Fruit fly (Drosophila melanogaster) whole organism, embryonic: ENCODE measurements around the gene eIF3i.

ENCODE experiments used
- Bteb2 ChIP-seq: fragments of 200-800 bp; sonication (Bioruptor generic); optimal IDR thresholded peaks from 2 replicates; lab custom pipeline; 2016; ENCODE audit warnings: missing biosample characterization, missing genetic modification characterization
- CG12104 ChIP-seq: fragments of 200-800 bp; sonication (Bioruptor generic); optimal IDR thresholded peaks from 3 replicates; lab custom pipeline; 2016; ENCODE audit warnings: missing biosample characterization, missing genetic modification characterization
- CG1233 ChIP-seq: fragments of 200-800 bp; sonication (Bioruptor generic); optimal IDR thresholded peaks from 4 replicates; lab custom pipeline; 2018; ENCODE audit warnings: missing biosample characterization, mild to moderate bottlenecking, missing genetic modification characterization
- CG1603 ChIP-seq: fragments of 200-800 bp; sonication (Bioruptor generic); optimal IDR thresholded peaks from 2 replicates; lab custom pipeline; 2019; ENCODE audit warnings: missing biosample characterization, mild to moderate bottlenecking, missing genetic modification characterization, moderate library complexity
- CG16815 ChIP-seq: fragments of 200-800 bp; sonication (Bioruptor generic); optimal IDR thresholded peaks from 3 replicates; lab custom pipeline; 2017; ENCODE audit warnings: missing biosample characterization, mild to moderate bottlenecking, missing genetic modification characterization
- CG17328 ChIP-seq: fragments of 200-800 bp; sonication (Bioruptor generic); IDR thresholded peaks from 2 replicates; pipeline ENCODE4 v1.3.6; 2022; ENCODE audit warnings: missing biosample characterization, missing genetic modification characterization
- CG18262 ChIP-seq: fragments of 200-800 bp; optimal IDR thresholded peaks from 3 replicates; lab custom pipeline; 2019; ENCODE audit warnings: missing biosample characterization, mild to moderate bottlenecking, missing genetic modification characterization, moderate library complexity
- CG2116 ChIP-seq: fragments of 200-800 bp; sonication (Bioruptor generic); optimal IDR thresholded peaks from 3 replicates; lab custom pipeline; 2018; ENCODE audit warnings: missing biosample characterization, mild to moderate bottlenecking, missing genetic modification characterization
- CG3281 ChIP-seq: fragments of 200-800 bp; sonication (Bioruptor generic); optimal IDR thresholded peaks from 3 replicates; lab custom pipeline; 2017; ENCODE audit warnings: missing biosample characterization, mild to moderate bottlenecking, missing genetic modification characterization
- CG34422 ChIP-seq: fragments of 200-800 bp; sonication (Bioruptor generic); IDR thresholded peaks from 3 replicates; pipeline ENCODE4 v1.3.6; 2022; ENCODE audit warnings: missing biosample characterization, missing genetic modification characterization
- CG4328 ChIP-seq: fragments of 200-800 bp; sonication (Bioruptor generic); optimal IDR thresholded peaks from 3 replicates; lab custom pipeline; 2017; ENCODE audit warnings: missing biosample characterization, missing genetic modification reagents, missing genetic modification characterization
- CG6654 ChIP-seq: fragments of 200-800 bp; sonication (Bioruptor generic); optimal IDR thresholded peaks from 2 replicates; lab custom pipeline; 2017; ENCODE audit warnings: missing biosample characterization, mild to moderate bottlenecking, missing genetic modification characterization
- CG7786 ChIP-seq: fragments of 200-800 bp; sonication (Bioruptor generic); optimal IDR thresholded peaks from 2 replicates; lab custom pipeline; 2016; ENCODE audit warnings: missing biosample characterization, missing genetic modification characterization
- CG7839 ChIP-seq: fragments of 200-800 bp; sonication (Bioruptor generic); optimal IDR thresholded peaks from 3 replicates; lab custom pipeline; 2018; ENCODE audit warnings: missing biosample characterization, mild to moderate bottlenecking, missing genetic modification characterization, moderate library complexity
- Dll ChIP-seq: fragments of 200-800 bp; sonication (Bioruptor generic); IDR thresholded peaks from 4 replicates; pipeline ENCODE4 v1.3.6; 2022; ENCODE audit warnings: missing biosample characterization, missing genetic modification characterization; ENCODE audit not compliant: partially characterized antibody
- Ets65A ChIP-seq: fragments of 200-800 bp; sonication (Bioruptor generic); peaks from one replicate; lab custom pipeline; 2016; ENCODE audit warnings: missing biosample characterization, missing genetic modification characterization
- Hr51 ChIP-seq, 2 experiments: fragments of 200-800 bp; sonication (Bioruptor generic); optimal IDR thresholded peaks; 2 replicates in 1 of 2; 3 replicates in 1 of 2; lab custom pipeline; 2016 to 2018; ENCODE audit warnings: missing biosample characterization in 2 of 2, missing genetic modification characterization in 2 of 2, mild to moderate bottlenecking in 1 of 2, moderate library complexity in 1 of 2
- Lhr ChIP-seq: fragments of 200-800 bp; sonication (Bioruptor generic); optimal IDR thresholded peaks from 3 replicates; lab custom pipeline; 2017; ENCODE audit warnings: mild to moderate bottlenecking, missing biosample characterization, missing genetic modification reagents, missing genetic modification characterization
- Lim3 ChIP-seq: fragments of 200-800 bp; sonication (Bioruptor generic); IDR thresholded peaks from 2 replicates; pipeline ENCODE4 v1.3.6; 2022; ENCODE audit warnings: missing biosample characterization, missing genetic modification characterization
- Med ChIP-seq: fragments of 200-800 bp; sonication (Bioruptor generic); peaks from one replicate; lab custom pipeline; 2016; ENCODE audit warnings: missing biosample characterization, missing genetic modification characterization, mild to moderate bottlenecking, inconsistent platforms, moderate library complexity
- Meics ChIP-seq: fragments of 200-800 bp; sonication (Bioruptor generic); optimal IDR thresholded peaks from 2 replicates; lab custom pipeline; 2017; ENCODE audit warnings: missing biosample characterization, mild to moderate bottlenecking, missing genetic modification characterization
- Mes4 ChIP-seq: fragments of 200-800 bp; sonication (Bioruptor generic); optimal IDR thresholded peaks from 2 replicates; lab custom pipeline; 2016; ENCODE audit warnings: missing biosample characterization, missing genetic modification characterization
- Mrtf ChIP-seq: fragments of 200-800 bp; sonication (Bioruptor generic); IDR thresholded peaks from 3 replicates; pipeline ENCODE4 v1.3.6; 2022; ENCODE audit warnings: missing biosample characterization, missing genetic modification characterization
- Nf-YC ChIP-seq: fragments of 200-800 bp; optimal IDR thresholded peaks from 3 replicates; lab custom pipeline; 2019; ENCODE audit warnings: missing biosample characterization, mild to moderate bottlenecking, missing genetic modification characterization, moderate library complexity
- Oli ChIP-seq: fragments of 200-800 bp; sonication (Bioruptor generic); optimal IDR thresholded peaks from 2 replicates; lab custom pipeline; 2018; ENCODE audit warnings: missing biosample characterization, mild to moderate bottlenecking, missing genetic modification characterization, moderate library complexity
- Opbp ChIP-seq: fragments of 200-800 bp; sonication (Bioruptor generic); IDR thresholded peaks from 3 replicates; pipeline ENCODE4 v1.3.6; 2022; ENCODE audit warnings: missing biosample characterization, missing genetic modification characterization; ENCODE audit not compliant: partially characterized antibody
- PHDP ChIP-seq: fragments of 200-800 bp; sonication (Bioruptor generic); optimal IDR thresholded peaks from 3 replicates; lab custom pipeline; 2018; ENCODE audit warnings: missing biosample characterization, mild to moderate bottlenecking, missing genetic modification characterization, moderate library complexity
- Sox100B ChIP-seq: fragments of 200-800 bp; sonication (Bioruptor generic); optimal IDR thresholded peaks from 3 replicates; lab custom pipeline; 2018; ENCODE audit warnings: missing biosample characterization, mild to moderate bottlenecking, missing genetic modification characterization
- Ssrp ChIP-seq: fragments of 200-800 bp; sonication (Bioruptor generic); optimal IDR thresholded peaks from 2 replicates; lab custom pipeline; 2018; ENCODE audit warnings: missing biosample characterization, mild to moderate bottlenecking, missing genetic modification characterization, moderate library complexity
- ap ChIP-seq: fragments of 200-800 bp; sonication (Bioruptor generic); IDR thresholded peaks from 2 replicates; pipeline ENCODE4 v1.3.6; 2022; ENCODE audit warnings: missing biosample characterization, missing genetic modification characterization
- chinmo ChIP-seq: fragments of 200-800 bp; sonication (Bioruptor generic); IDR thresholded peaks from 4 replicates; pipeline ENCODE4 v1.3.6; 2022; ENCODE audit warnings: missing biosample characterization, missing genetic modification characterization; ENCODE audit not compliant: partially characterized antibody
- croc ChIP-seq: fragments of 200-800 bp; sonication (Bioruptor generic); conservative IDR thresholded peaks from 3 replicates; pipeline ENCODE4 v1.3.6; 2022; ENCODE audit warnings: missing biosample characterization, missing genetic modification characterization
- en ChIP-seq: fragments of 200-800 bp; sonication (Bioruptor generic); optimal IDR thresholded peaks from 2 replicates; lab custom pipeline; 2016; ENCODE audit warnings: missing biosample characterization, missing genetic modification characterization
- fd64A ChIP-seq: fragments of 200-800 bp; sonication (Bioruptor generic); optimal IDR thresholded peaks from 3 replicates; lab custom pipeline; 2018; ENCODE audit warnings: missing biosample characterization, mild to moderate bottlenecking, missing genetic modification characterization
- fd96Cb ChIP-seq: fragments of 200-800 bp; sonication (Bioruptor generic); optimal IDR thresholded peaks from 2 replicates; lab custom pipeline; 2018; ENCODE audit warnings: missing biosample characterization, mild to moderate bottlenecking, missing genetic modification characterization, moderate library complexity
- hkb ChIP-seq, 2 experiments: fragments of 200-800 bp in 1 of 2; fragments of >200 bp in 1 of 2; sonication (Bioruptor generic) in 1 of 2; IDR thresholded peaks in 1 of 2; optimal IDR thresholded peaks in 1 of 2; 2 replicates each; pipeline versions ENCODE4 v1.3.6 to Lab custom; 2017 to 2022; ENCODE audit warnings: missing biosample characterization in 1 of 2, missing genetic modification characterization in 1 of 2
- jigr1 ChIP-seq: fragments of 200-800 bp; sonication (Bioruptor generic); IDR thresholded peaks from 3 replicates; pipeline ENCODE4 v1.3.6; 2022; ENCODE audit warnings: missing biosample characterization, missing genetic modification characterization
- nerfin-2 ChIP-seq: fragments of 200-800 bp; sonication (Bioruptor generic); IDR thresholded peaks from 2 replicates; pipeline ENCODE4 v1.3.6; 2022; ENCODE audit warnings: missing biosample characterization, missing genetic modification characterization; ENCODE audit not compliant: partially characterized antibody
- nom ChIP-seq: fragments of 200-800 bp; sonication (Bioruptor generic); optimal IDR thresholded peaks from 2 replicates; lab custom pipeline; 2017; ENCODE audit warnings: missing biosample characterization, missing genetic modification characterization, mild to moderate bottlenecking, moderate library complexity, missing genetic modification reagents
- odd ChIP-seq: fragments of 200-800 bp; sonication (Bioruptor generic); optimal IDR thresholded peaks from 2 replicates; lab custom pipeline; 2017; ENCODE audit warnings: missing biosample characterization, mild to moderate bottlenecking, missing genetic modification characterization
- phol ChIP-seq: fragments of 200-800 bp; sonication (Bioruptor generic); optimal IDR thresholded peaks from 3 replicates; lab custom pipeline; 2018; ENCODE audit warnings: missing biosample characterization, mild to moderate bottlenecking, missing genetic modification characterization, moderate library complexity
- pnt ChIP-seq: fragments of 200-800 bp; sonication (Bioruptor generic); optimal IDR thresholded peaks from 3 replicates; lab custom pipeline; 2016; ENCODE audit warnings: missing biosample characterization, missing genetic modification characterization
- pros ChIP-seq: fragments of 200-800 bp; sonication (Bioruptor generic); optimal IDR thresholded peaks from 3 replicates; lab custom pipeline; 2019; ENCODE audit warnings: missing biosample characterization, mild to moderate bottlenecking, missing genetic modification characterization, moderate library complexity
- ro ChIP-seq: fragments of 200-800 bp; sonication (Bioruptor generic); IDR thresholded peaks from 2 replicates; pipeline ENCODE4 v1.3.6; 2022; ENCODE audit warnings: missing biosample characterization, missing genetic modification characterization
- slbo ChIP-seq: fragments of 200-800 bp; sonication (Bioruptor generic); IDR thresholded peaks from 2 replicates; pipeline ENCODE4 v1.3.6; 2022; ENCODE audit warnings: missing biosample characterization, missing genetic modification characterization
- sna ChIP-seq: fragments of 200-800 bp; sonication (Bioruptor generic); IDR thresholded peaks from 2 replicates; pipeline ENCODE4 v1.3.6; 2022; ENCODE audit warnings: missing biosample characterization, missing genetic modification characterization; ENCODE audit not compliant: partially characterized antibody
- stc ChIP-seq: fragments of 200-800 bp; sonication (Bioruptor generic); IDR thresholded peaks from 2 replicates; pipeline ENCODE4 v1.3.6; 2022; ENCODE audit warnings: missing biosample characterization, missing genetic modification characterization
- tio ChIP-seq: fragments of 200-800 bp; sonication (Bioruptor generic); optimal IDR thresholded peaks from 2 replicates; lab custom pipeline; 2017; ENCODE audit warnings: missing biosample characterization, missing genetic modification characterization, inconsistent platforms
- trh ChIP-seq: fragments of 200-800 bp; sonication (Bioruptor generic); optimal IDR thresholded peaks from 2 replicates; lab custom pipeline; 2016; ENCODE audit warnings: missing biosample characterization, missing genetic modification characterization

The eIF3i gene

DNA sequence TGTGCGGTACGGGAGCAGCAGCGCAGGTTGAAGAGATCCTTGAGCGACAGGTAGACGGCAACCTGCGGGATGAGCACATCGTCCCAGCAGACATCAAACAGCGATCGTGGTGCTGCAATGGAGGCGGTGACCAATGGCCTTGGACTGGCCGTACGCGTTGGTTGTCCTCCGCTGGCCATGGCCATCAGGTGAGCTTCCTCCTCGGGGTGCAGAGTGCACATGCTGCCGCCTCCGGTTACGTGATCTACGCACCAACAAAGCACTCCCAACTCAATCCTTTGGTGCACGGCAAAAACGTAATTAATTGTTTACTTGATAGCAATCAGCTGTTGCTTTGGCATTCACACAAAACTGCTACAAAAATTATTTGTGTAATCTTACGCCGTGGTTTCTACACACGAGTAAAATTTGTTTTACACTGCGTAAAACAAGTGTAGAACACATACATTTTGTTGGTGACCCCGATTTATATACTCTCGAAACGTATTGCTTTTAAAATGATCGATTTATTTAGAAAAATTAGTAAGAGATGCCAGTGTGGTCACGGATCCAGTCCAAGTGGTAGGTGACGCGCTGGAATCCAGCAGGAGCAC, 18.0 kb downstream of the eIF3i start, which contains the start of gene jet (continued):
- no peak for TF ChIP-seq pnt (GFP tag; lab: Kevin White, UChicago)
- no peak for TF ChIP-seq odd (GFP tag; lab: Kevin White, UChicago)
- TF ChIP-seq Lim3: no peak
- peak; percentile 28 for TF ChIP-seq phol (tag; lab: Kevin White, UChicago)
- TF ChIP-seq CG4328 (GFP tag; lab: Kevin White, UChicago): no peak
- TF ChIP-seq CG3281 (GFP tag; lab: Kevin White, UChicago): no peak
- 0 out of 4 replicates have a peak, but pooled peaks have one; percentile 23 for TF ChIP-seq chinmo (GFP tag; lab: Robert Waterston, UW)
- TF ChIP-seq CG2116 (GFP tag; lab: Kevin White, UChicago): no peak
- TF ChIP-seq fd64A (GFP tag; lab: Kevin White, UChicago): no peak
- TF ChIP-seq Med (GFP tag; lab: Kevin White, UChicago): peak; percentile 67
- TF ChIP-seq trh: no peak
- no peak for TF ChIP-seq croc
- no peak; the same call in 1 of the 2 replicates for TF ChIP-seq nerfin-2 (GFP tag; lab: Robert Waterston, UW)
- TF ChIP-seq CG18262 (tag; lab: Kevin White, UChicago): no peak
- TF ChIP-seq slbo (GFP tag; lab: Robert Waterston, UW): no peak
- TF ChIP-seq en (GFP tag; lab: Kevin White, UChicago): no peak
- no peak for TF ChIP-seq jigr1 (GFP tag; lab: Robert Waterston, UW)
- TF ChIP-seq Hr51 (GFP tag; optimal IDR thresholded peaks at IDR 0.05; lab: Kevin White, UChicago): no peak
- TF ChIP-seq fd96Cb (tag; lab: Kevin White, UChicago): no peak
- no peak for TF ChIP-seq pros (GFP tag; lab: Kevin White, UChicago)
- TF ChIP-seq Ssrp (tag; lab: Kevin White, UChicago): no peak
- no peak for TF ChIP-seq Ets65A (GFP tag; lab: Kevin White, UChicago)
- no peak for TF ChIP-seq CG7786 (GFP tag; lab: Kevin White, UChicago)
- 0 out of 4 replicates have a peak, but pooled peaks have one; percentile 22 for TF ChIP-seq Dll
- no peak for TF ChIP-seq Sox100B (GFP tag; lab: Kevin White, UChicago)
- peak; percentile 26 for TF ChIP-seq Nf-YC (tag; lab: Kevin White, UChicago)
- TF ChIP-seq CG34422: peak; percentile 24; the same call in 1 of the 3 replicates
- no peak for TF ChIP-seq Mrtf (GFP tag; lab: Robert Waterston, UW)
- no peak; the same call in 2 of the 3 replicates for TF ChIP-seq Opbp
- TF ChIP-seq Bteb2 (GFP tag; lab: Kevin White, UChicago): no peak
- TF ChIP-seq CG7839: no peak
- no peak for TF ChIP-seq hkb (optimal IDR thresholded peaks at IDR 0.05; lab: Kevin White, UChicago)
- TF ChIP-seq hkb (GFP tag; IDR thresholded peaks at IDR 0.05; lab: Robert Waterston, UW): no peak
- TF ChIP-seq ap (GFP tag; lab: Robert Waterston, UW): no peak
- TF ChIP-seq Mes4 (GFP tag; lab: Kevin White, UChicago): no peak
- no peak for TF ChIP-seq CG6654 (GFP tag; lab: Kevin White, UChicago)
- TF ChIP-seq stc: no peak
- TF ChIP-seq ro (GFP tag; lab: Robert Waterston, UW): no peak
- no peak for TF ChIP-seq Meics
- TF ChIP-seq CG12104: no peak
- TF ChIP-seq CG16815 (GFP tag; lab: Kevin White, UChicago): no peak
- no peak for TF ChIP-seq Oli (tag; lab: Kevin White, UChicago)
- no peak for TF ChIP-seq sna
- no peak for TF ChIP-seq nom
- TF ChIP-seq Lhr (GFP tag; lab: Kevin White, UChicago): no peak
- TF ChIP-seq tio (GFP tag; lab: Kevin White, UChicago): no peak
- TF ChIP-seq PHDP (tag; lab: Kevin White, UChicago): no peak
- TF ChIP-seq CG1233 (GFP tag; lab: Kevin White, UChicago): no peak
- TF ChIP-seq CG17328 (GFP tag; lab: Robert Waterston, UW): no peak
- no peak for TF ChIP-seq CG1603 (tag; lab: Kevin White, UChicago)
